Fruit fly (Drosophila melanogaster) whole organism, embryonic: ENCODE data around the gene dtn.
A peak's percentile ranks its signal among the peaks of the same experiment; 100 is the strongest.

Experiments used
- BtbVII ChIP-seq: fragments of 200-800 bp; sonication (Bioruptor generic); optimal IDR thresholded peaks from 3 replicates; lab custom pipeline; 2017; ENCODE audit warnings: missing biosample characterization, mild to moderate bottlenecking, missing genetic modification characterization
- CG10431 ChIP-seq: fragments of 200-800 bp; sonication (Bioruptor generic); optimal IDR thresholded peaks from 3 replicates; lab custom pipeline; 2018; ENCODE audit warnings: missing biosample characterization, mild to moderate bottlenecking, missing genetic modification characterization
- CG11695 ChIP-seq: fragments of 200-800 bp; sonication (Bioruptor generic); IDR thresholded peaks from 3 replicates; pipeline ENCODE4 v1.3.6; 2022; ENCODE audit warnings: missing biosample characterization, missing genetic modification characterization
- CG15011 ChIP-seq: fragments of 200-800 bp; sonication (Bioruptor generic); optimal IDR thresholded peaks from 3 replicates; lab custom pipeline; 2018; ENCODE audit warnings: missing biosample characterization, mild to moderate bottlenecking, missing genetic modification characterization
- CG1529 ChIP-seq: fragments of 200-800 bp; sonication (Bioruptor generic); optimal IDR thresholded peaks from 3 replicates; lab custom pipeline; 2018; ENCODE audit warnings: missing biosample characterization, missing genetic modification characterization
- CG1602 ChIP-seq: fragments of 200-800 bp; sonication (Bioruptor generic); optimal IDR thresholded peaks from 3 replicates; lab custom pipeline; 2016; ENCODE audit warnings: missing biosample characterization, missing genetic modification characterization
- CG16813 ChIP-seq: fragments of 200-800 bp; sonication (Bioruptor generic); IDR thresholded peaks from 3 replicates; pipeline ENCODE4 v1.3.6; 2022; ENCODE audit warnings: missing biosample characterization, missing genetic modification characterization; ENCODE audit not compliant: partially characterized antibody
- CG1832 ChIP-seq: fragments of 200-800 bp; sonication (Bioruptor generic); optimal IDR thresholded peaks from 2 replicates; lab custom pipeline; 2017; ENCODE audit warnings: missing biosample characterization, mild to moderate bottlenecking, missing genetic modification characterization, inconsistent platforms
- CG2120 ChIP-seq: fragments of 200-800 bp; sonication (Bioruptor generic); optimal IDR thresholded peaks from 3 replicates; lab custom pipeline; 2016; ENCODE audit warnings: missing biosample characterization, missing genetic modification characterization
- CG33213 ChIP-seq: fragments of 200-800 bp; sonication (Bioruptor generic); optimal IDR thresholded peaks from 3 replicates; lab custom pipeline; 2016; ENCODE audit warnings: missing biosample characterization, missing genetic modification characterization
- CG8765 ChIP-seq: fragments of 200-800 bp; sonication (Bioruptor generic); IDR thresholded peaks from 2 replicates; pipeline ENCODE4 v1.3.6; 2022; ENCODE audit warnings: missing biosample characterization, missing genetic modification characterization
- CG9797 ChIP-seq: fragments of 200-800 bp; sonication (Bioruptor generic); optimal IDR thresholded peaks from 3 replicates; lab custom pipeline; 2018; ENCODE audit warnings: missing biosample characterization, mild to moderate bottlenecking, missing genetic modification characterization
- CHES-1-like ChIP-seq: fragments of 200-800 bp; sonication (Bioruptor generic); optimal IDR thresholded peaks from 2 replicates; lab custom pipeline; 2016; ENCODE audit warnings: missing biosample characterization, missing genetic modification characterization
- Camta ChIP-seq: fragments of 200-800 bp; sonication (Bioruptor generic); optimal IDR thresholded peaks from 2 replicates; lab custom pipeline; 2016; ENCODE audit warnings: missing biosample characterization, missing genetic modification characterization
- E2f2 ChIP-seq: fragments of 200-800 bp; sonication (Bioruptor generic); IDR thresholded peaks from 2 replicates; pipeline ENCODE4 v1.3.6; 2022; ENCODE audit warnings: missing biosample characterization, missing genetic modification characterization
- H15 ChIP-seq: fragments of 200-800 bp; sonication (Bioruptor generic); IDR thresholded peaks from 3 replicates; pipeline ENCODE4 v1.3.6; 2022; ENCODE audit warnings: missing biosample characterization, missing genetic modification characterization
- Kr ChIP-seq: fragments of 200-800 bp; sonication (Bioruptor generic); optimal IDR thresholded peaks from 2 replicates; lab custom pipeline; 2017; ENCODE audit warnings: missing biosample characterization, mild to moderate bottlenecking, missing genetic modification characterization
- Trl ChIP-seq, 3 experiments: fragments of >200 bp in 2 of 3; fragments of 200-800 bp in 1 of 3; sonication (Bioruptor generic) in 1 of 3; optimal IDR thresholded peaks; 2 replicates in 1 of 3; 3 replicates in 2 of 3; lab custom pipeline; 2016 to 2017; ENCODE audit warnings: missing biosample characterization in 1 of 3, missing genetic modification characterization in 1 of 3
- ac ChIP-seq: fragments of 200-800 bp; sonication (Bioruptor generic); optimal IDR thresholded peaks from 3 replicates; lab custom pipeline; 2017; ENCODE audit warnings: missing biosample characterization, mild to moderate bottlenecking, missing genetic modification characterization
- cg ChIP-seq: fragments of 200-800 bp; sonication (Bioruptor generic); optimal IDR thresholded peaks from 3 replicates; lab custom pipeline; 2019; ENCODE audit warnings: missing biosample characterization, mild to moderate bottlenecking, missing genetic modification characterization, moderate library complexity
- chinmo ChIP-seq: fragments of 200-800 bp; sonication (Bioruptor generic); IDR thresholded peaks from 4 replicates; pipeline ENCODE4 v1.3.6; 2022; ENCODE audit warnings: missing biosample characterization, missing genetic modification characterization; ENCODE audit not compliant: partially characterized antibody
- disco-r ChIP-seq: fragments of 200-800 bp; sonication (Bioruptor generic); optimal IDR thresholded peaks from 2 replicates; lab custom pipeline; 2016; ENCODE audit warnings: missing biosample characterization, missing genetic modification characterization
- gem ChIP-seq: fragments of 200-800 bp; sonication (Bioruptor generic); optimal IDR thresholded peaks from 2 replicates; lab custom pipeline; 2019; ENCODE audit warnings: missing biosample characterization, mild to moderate bottlenecking, missing genetic modification characterization, moderate library complexity
- grn ChIP-seq: fragments of 200-800 bp; sonication (Bioruptor generic); optimal IDR thresholded peaks from 3 replicates; lab custom pipeline; 2017; ENCODE audit warnings: missing biosample characterization, missing genetic modification characterization
- hkb ChIP-seq, 2 experiments: fragments of 200-800 bp in 1 of 2; fragments of >200 bp in 1 of 2; sonication (Bioruptor generic) in 1 of 2; IDR thresholded peaks in 1 of 2; optimal IDR thresholded peaks in 1 of 2; 2 replicates each; pipeline versions ENCODE4 v1.3.6 to Lab custom; 2017 to 2022; ENCODE audit warnings: missing biosample characterization in 1 of 2, missing genetic modification characterization in 1 of 2
- lmd ChIP-seq: fragments of 200-800 bp; sonication (Bioruptor generic); IDR thresholded peaks from 2 replicates; pipeline ENCODE4 v1.3.6; 2022; ENCODE audit warnings: missing biosample characterization, missing genetic modification characterization
- nerfin-2 ChIP-seq: fragments of 200-800 bp; sonication (Bioruptor generic); IDR thresholded peaks from 2 replicates; pipeline ENCODE4 v1.3.6; 2022; ENCODE audit warnings: missing biosample characterization, missing genetic modification characterization; ENCODE audit not compliant: partially characterized antibody
- ranshi ChIP-seq: fragments of 200-800 bp; sonication (Bioruptor generic); IDR thresholded peaks from 2 replicates; pipeline ENCODE4 v1.3.6; 2022; ENCODE audit warnings: missing biosample characterization, missing genetic modification characterization
- rib ChIP-seq: fragments of 200-800 bp; sonication (Bioruptor generic); IDR thresholded peaks from 2 replicates; pipeline ENCODE4 v1.3.6; 2022; ENCODE audit warnings: missing biosample characterization, missing genetic modification characterization
- schlank ChIP-seq: fragments of 200-800 bp; sonication (Bioruptor generic); optimal IDR thresholded peaks from 2 replicates; lab custom pipeline; 2018; ENCODE audit warnings: missing biosample characterization, mild to moderate bottlenecking, missing genetic modification characterization
- unc-4 ChIP-seq: fragments of 200-800 bp; sonication (Bioruptor generic); IDR thresholded peaks from 2 replicates; pipeline ENCODE4 v1.3.6; 2022; ENCODE audit warnings: missing biosample characterization, missing genetic modification characterization; ENCODE audit not compliant: partially characterized antibody
- usp ChIP-seq: fragments of >200 bp; optimal IDR thresholded peaks from 2 replicates; lab custom pipeline; 2017; ENCODE audit warnings: missing biosample characterization, missing genetic modification characterization
- zfh2 ChIP-seq: fragments of 200-800 bp; sonication (Bioruptor generic); optimal IDR thresholded peaks from 2 replicates; lab custom pipeline; 2016; ENCODE audit warnings: missing biosample characterization, missing genetic modification characterization

The dtn gene

dm6 chrX:6224225-6225190 is 939 bp upstream of the dtn start, which contains the start of gene sqh (continued):
- TF ChIP-seq CG15011 (GFP tag; lab: Kevin White, UChicago) (no peak), CG9797 (GFP tag; lab: Kevin White, UChicago) (no peak), CG1602 (GFP tag; lab: Kevin White, UChicago) (peak; percentile 68), ranshi (GFP tag; lab: Robert Waterston, UW) (peak; percentile 83), CG11695 (GFP tag; lab: Robert Waterston, UW) (peak; percentile 91), Kr (no peak), Camta (GFP tag; lab: Kevin White, UChicago) (peak; percentile 20), CG1529 (GFP tag; lab: Kevin White, UChicago) (peak; percentile 90), CG16813 (no peak), ac (peak; percentile 65), CHES-1-like (GFP tag; lab: Kevin White, UChicago) (no peak), gem (peak; percentile 92), rib (GFP tag; lab: Robert Waterston, UW) (peak; percentile 83; the same call in 1 of the 2 replicates), BtbVII (peak; percentile 80), usp (GFP tag; lab: Kevin White, UChicago) (no peak), chinmo (GFP tag; lab: Robert Waterston, UW) (peak; percentile 77; the same call in 1 of the 4 replicates), zfh2 (peak; percentile 49), CG8765 (GFP tag; lab: Robert Waterston, UW) (peak; percentile 70; the same call in 1 of the 2 replicates), disco-r (peak; percentile 46), grn (peak; percentile 22), schlank (tag; lab: Kevin White, UChicago) (peak; percentile 73), nerfin-2 (GFP tag; lab: Robert Waterston, UW) (no peak)
- TF ChIP-seq, all 482 proteins: peak for 375

DNA sequence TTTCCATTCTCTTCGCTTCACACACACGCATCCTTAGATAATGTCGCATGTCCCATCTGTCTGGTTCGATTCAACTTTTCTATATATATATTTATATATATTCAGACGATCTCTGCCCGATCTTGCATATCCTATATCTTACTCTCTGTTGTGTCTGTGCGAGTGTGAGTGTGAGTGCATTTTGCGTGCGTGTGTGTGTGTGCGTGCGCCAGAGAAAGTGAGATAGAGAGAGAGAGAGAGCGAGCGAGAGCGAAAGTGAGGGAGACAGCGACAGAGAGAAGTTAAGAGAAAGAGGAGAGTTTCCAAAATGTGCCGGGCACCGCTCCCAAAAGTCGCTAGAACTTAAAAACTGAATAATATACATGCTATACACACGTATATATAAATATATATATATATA is 6.3 kb downstream of the dtn start:
- TF ChIP-seq CG2120 (GFP tag; lab: Kevin White, UChicago) (no peak), Trl (optimal IDR thresholded peaks at IDR 0.05; lab: Kevin White, UChicago) (peak; percentile 19 to 36), Trl (GFP tag; optimal IDR thresholded peaks at IDR 0.05; lab: Kevin White, UChicago) (no peak), unc-4 (GFP tag; lab: Robert Waterston, UW) (no peak), cg (GFP tag; lab: Kevin White, UChicago) (peak; percentile 62), CG33213 (GFP tag; lab: Kevin White, UChicago) (no peak), lmd (GFP tag; lab: Robert Waterston, UW) (no peak), E2f2 (GFP tag; lab: Robert Waterston, UW) (no peak), CG1832 (GFP tag; lab: Kevin White, UChicago) (peak; percentile 83)

- TF ChIP-seq H15: no peak
- no peak for TF ChIP-seq hkb (optimal IDR thresholded peaks at IDR 0.05; lab: Kevin White, UChicago)
- TF ChIP-seq hkb (GFP tag; IDR thresholded peaks at IDR 0.05; lab: Robert Waterston, UW): no peak
- no peak for TF ChIP-seq CG10431 (GFP tag; lab: Kevin White, UChicago)
Measured at dm6 chrX:6237015-6237414, 11.6 kb downstream of the dtn start, which contains the start of gene CG14445. Gene CG14445 (plus strand): TSS chrX:6237315.
